Fruit fly (Drosophila melanogaster) whole organism, wandering third instar larva: ENCODE results near the gene CG2854.

Source experiments
- Abd-B ChIP-seq: fragments of >200 bp; optimal IDR thresholded peaks from 2 replicates; lab custom pipeline; 2017; ENCODE audit warnings: missing biosample characterization, missing genetic modification characterization
- CG32264 ChIP-seq: fragments of 200-800 bp; sonication (Bioruptor generic); optimal IDR thresholded peaks from 2 replicates; lab custom pipeline; 2016; ENCODE audit warnings: missing biosample characterization, missing genetic modification characterization
- CG9705 ChIP-seq: fragments of 200-800 bp; sonication (Bioruptor generic); optimal IDR thresholded peaks from 2 replicates; lab custom pipeline; 2018; ENCODE audit warnings: missing biosample characterization, mild to moderate bottlenecking, missing genetic modification characterization
- CrebA ChIP-seq: fragments of 200-800 bp; sonication (Bioruptor generic); optimal IDR thresholded peaks from 2 replicates; lab custom pipeline; 2016; ENCODE audit warnings: missing biosample characterization, mild to moderate bottlenecking, missing genetic modification characterization, borderline replicate concordance
- Dfd ChIP-seq: fragments of >200 bp; optimal IDR thresholded peaks from 2 replicates; lab custom pipeline; 2017; ENCODE audit warnings: missing biosample characterization, missing genetic modification characterization
- Dif ChIP-seq: fragments of 200-275, 200-300 bp; sonication (Bioruptor generic); optimal IDR thresholded peaks from 2 replicates; lab custom pipeline; 2018; ENCODE audit warnings: missing biosample characterization, missing genetic modification characterization; ENCODE audit not compliant: partially characterized antibody
- GATAd ChIP-seq: sonication (Bioruptor generic); optimal IDR thresholded peaks from 2 replicates; lab custom pipeline; 2016; ENCODE audit warnings: missing biosample characterization, missing genetic modification characterization
- HLH106 ChIP-seq: fragments of 200-800 bp; optimal IDR thresholded peaks from 3 replicates; lab custom pipeline; 2019; ENCODE audit warnings: missing biosample characterization, mild to moderate bottlenecking, missing genetic modification characterization, moderate library complexity
- Hnf4 ChIP-seq: fragments of 200-800 bp; sonication (Bioruptor generic); optimal IDR thresholded peaks from 2 replicates; lab custom pipeline; 2016; ENCODE audit warnings: missing biosample characterization, mild to moderate bottlenecking, missing genetic modification characterization
- Hr78 ChIP-seq: fragments of >200 bp; optimal IDR thresholded peaks from 2 replicates; lab custom pipeline; 2017; ENCODE audit warnings: missing biosample characterization, missing genetic modification characterization
- Hr83 ChIP-seq: fragments of 200-300 bp; sonication (Bioruptor generic); optimal IDR thresholded peaks from 2 replicates; lab custom pipeline; 2016; ENCODE audit warnings: missing biosample characterization, mild to moderate bottlenecking, missing genetic modification characterization, moderate library complexity; ENCODE audit not compliant: poor library complexity, severe bottlenecking
- Jra ChIP-seq: sonication (Bioruptor generic); optimal IDR thresholded peaks from 2 replicates; lab custom pipeline; 2016; ENCODE audit warnings: missing biosample characterization, missing genetic modification characterization
- Mio ChIP-seq: sonication (Bioruptor generic); optimal IDR thresholded peaks from 2 replicates; lab custom pipeline; 2016; ENCODE audit warnings: missing biosample characterization, missing genetic modification characterization
- Myc ChIP-seq: fragments of >200 bp; optimal IDR thresholded peaks from 2 replicates; lab custom pipeline; 2017
- N ChIP-seq: fragments of >200 bp; optimal IDR thresholded peaks from 2 replicates; lab custom pipeline; 2018; ENCODE audit warnings: missing biosample characterization, missing external identifiers, missing genetic modification characterization
- OdsH ChIP-seq: fragments of 200-800 bp; sonication (Bioruptor generic); optimal IDR thresholded peaks from 2 replicates; lab custom pipeline; 2016; ENCODE audit warnings: missing biosample characterization, mild to moderate bottlenecking, missing genetic modification characterization
- Rel ChIP-seq, 2 experiments: fragments of 200-800 bp; sonication (Bioruptor generic) in 1 of 2; optimal IDR thresholded peaks; 2 replicates in 1 of 2; 3 replicates in 1 of 2; lab custom pipeline; 2016 to 2019; ENCODE audit warnings: mild to moderate bottlenecking in 2 of 2, missing biosample characterization in 2 of 2, missing genetic modification characterization in 2 of 2, moderate library complexity in 1 of 2
- Sp1 ChIP-seq: fragments of 200-800 bp; sonication (Bioruptor generic); optimal IDR thresholded peaks from 3 replicates; lab custom pipeline; 2019; ENCODE audit warnings: missing biosample characterization, mild to moderate bottlenecking, missing genetic modification characterization, moderate library complexity
- Vsx2 ChIP-seq: fragments of 200-300, 225-300 bp; sonication (Bioruptor generic); optimal IDR thresholded peaks from 2 replicates; lab custom pipeline; 2018; ENCODE audit warnings: missing biosample characterization, missing genetic modification characterization; ENCODE audit not compliant: partially characterized antibody
- br ChIP-seq: fragments of 200-800 bp; sonication (Bioruptor generic); optimal IDR thresholded peaks from 2 replicates; lab custom pipeline; 2016; ENCODE audit warnings: missing biosample characterization, missing genetic modification characterization
- brk ChIP-seq: fragments of 200-800 bp; sonication (Bioruptor generic); optimal IDR thresholded peaks from 2 replicates; lab custom pipeline; 2016; ENCODE audit warnings: missing biosample characterization, mild to moderate bottlenecking, missing genetic modification characterization
- dl ChIP-seq, 2 experiments: fragments of 175-275, 200-275 bp in 1 of 2; fragments of 200-275 bp in 1 of 2; sonication (Bioruptor generic); optimal IDR thresholded peaks; lab custom pipeline; 2018; ENCODE audit warnings: mild to moderate bottlenecking in 2 of 2, missing biosample characterization in 2 of 2, missing genetic modification characterization in 2 of 2, moderate library complexity in 2 of 2; ENCODE audit not compliant: partially characterized antibody in 2 of 2, insufficient read depth in 1 of 2
- dmrt93B ChIP-seq: fragments of 200-800 bp; sonication (Bioruptor generic); optimal IDR thresholded peaks from 2 replicates; lab custom pipeline; 2018; ENCODE audit warnings: missing biosample characterization, mild to moderate bottlenecking, missing genetic modification characterization
- dsf ChIP-seq: sonication (Bioruptor generic); optimal IDR thresholded peaks from 2 replicates; lab custom pipeline; 2016; ENCODE audit warnings: missing biosample characterization, missing genetic modification characterization, borderline replicate concordance
- ey ChIP-seq: fragments of 200-800 bp; sonication (Bioruptor generic); optimal IDR thresholded peaks from 2 replicates; lab custom pipeline; 2016; ENCODE audit warnings: missing biosample characterization, missing genetic modification characterization
- foxo ChIP-seq, 2 experiments: fragments of 200-800 bp; sonication (Bioruptor generic); optimal IDR thresholded peaks; 2 replicates in 1 of 2; 3 replicates in 1 of 2; lab custom pipeline; 2016 to 2017; ENCODE audit warnings: missing biosample characterization in 2 of 2, missing genetic modification characterization in 2 of 2
- fru ChIP-seq: fragments of 200-800 bp; sonication (Bioruptor generic); optimal IDR thresholded peaks from 3 replicates; lab custom pipeline; 2016; ENCODE audit warnings: missing biosample characterization, mild to moderate bottlenecking, missing genetic modification characterization
- h ChIP-seq: fragments of 200-800 bp; sonication (Bioruptor generic); optimal IDR thresholded peaks from 3 replicates; lab custom pipeline; 2016; ENCODE audit warnings: missing biosample characterization, mild to moderate bottlenecking, missing genetic modification characterization
- jim ChIP-seq: fragments of 175-275, 200-325 bp; sonication (Bioruptor generic); optimal IDR thresholded peaks from 2 replicates; lab custom pipeline; 2016; ENCODE audit warnings: missing biosample characterization, mild to moderate bottlenecking, missing genetic modification characterization
- lola ChIP-seq: fragments of >200 bp; optimal IDR thresholded peaks from 2 replicates; lab custom pipeline; 2017; ENCODE audit warnings: missing biosample characterization, missing genetic modification characterization
- pan ChIP-seq: fragments of >200 bp; optimal IDR thresholded peaks from 2 replicates; lab custom pipeline; 2017
- psq ChIP-seq: fragments of 200-800 bp; sonication (Bioruptor generic); optimal IDR thresholded peaks from 3 replicates; lab custom pipeline; 2017; ENCODE audit warnings: missing biosample characterization, mild to moderate bottlenecking, missing genetic modification characterization, moderate library complexity
- rgr ChIP-seq: fragments of 200-800 bp; sonication (Bioruptor generic); optimal IDR thresholded peaks from 3 replicates; lab custom pipeline; 2016; ENCODE audit warnings: missing biosample characterization, mild to moderate bottlenecking, missing genetic modification characterization
- sage ChIP-seq: fragments of 200-800 bp; sonication (Bioruptor generic); optimal IDR thresholded peaks from 2 replicates; lab custom pipeline; 2016; ENCODE audit warnings: missing biosample characterization, mild to moderate bottlenecking, missing genetic modification characterization
- sv ChIP-seq: fragments of 200-800 bp; sonication (Bioruptor generic); optimal IDR thresholded peaks from 3 replicates; lab custom pipeline; 2016; ENCODE audit warnings: missing biosample characterization, missing genetic modification characterization
- tai ChIP-seq: sonication (Bioruptor generic); optimal IDR thresholded peaks from 2 replicates; lab custom pipeline; 2016; ENCODE audit warnings: missing biosample characterization, missing genetic modification characterization
- usp ChIP-seq: fragments of >200 bp; optimal IDR thresholded peaks from 2 replicates; lab custom pipeline; 2017; ENCODE audit warnings: missing biosample characterization, missing genetic modification characterization
- woc ChIP-seq: sonication (Bioruptor generic); optimal IDR thresholded peaks from 2 replicates; lab custom pipeline; 2016; ENCODE audit warnings: missing biosample characterization, mild to moderate bottlenecking, missing genetic modification characterization

Gene CG2854

DNA sequence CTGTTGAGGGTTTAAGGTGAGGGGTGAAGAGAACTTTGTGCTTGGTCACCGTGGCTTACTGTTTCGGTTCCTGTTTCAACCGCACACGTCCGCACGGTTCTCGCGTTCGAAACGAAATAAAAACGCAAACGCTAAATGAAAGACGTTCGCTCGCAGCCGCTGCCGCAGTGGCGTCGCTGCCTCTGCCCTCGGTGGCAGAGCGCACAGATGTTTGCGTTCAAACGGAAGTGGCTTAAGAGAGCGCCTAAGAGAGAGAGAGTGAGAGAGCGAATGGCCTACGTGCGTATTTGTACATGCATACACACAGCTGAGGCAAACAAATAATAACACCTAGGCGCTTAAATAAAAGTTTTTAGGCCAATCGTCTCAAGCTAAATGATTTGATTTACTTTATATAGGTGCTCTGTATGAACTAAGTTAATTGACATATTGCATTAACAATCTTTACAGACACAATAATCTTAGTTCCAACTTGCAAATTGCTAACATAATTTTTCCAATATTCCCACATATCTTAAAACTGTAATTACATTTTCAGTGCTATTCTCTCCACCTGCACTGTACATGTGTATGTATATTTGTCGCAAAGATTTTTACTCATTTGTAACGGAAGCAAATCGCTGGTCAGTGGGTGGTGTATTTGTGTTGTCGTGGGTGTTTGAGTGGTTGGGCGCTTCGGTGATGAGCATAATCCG lies 33.5 kb upstream of the CG2854 start, which contains the start of gene CG2865 (continued):
- TF ChIP-seq dl (GFP tag; optimal IDR thresholded peaks at IDR 0.05; lab: Kevin White, UChicago; ENCODE audit: insufficient read depth in 1 of 2, partially characterized antibody in 2 of 2) (peak; percentile 67 to 85), Dfd (GFP tag; lab: Kevin White, UChicago) (no peak), psq (GFP tag; lab: Kevin White, UChicago) (peak; percentile 87), Mio (GFP tag; lab: Kevin White, UChicago) (peak; percentile 25), rgr (peak; percentile 93), CG32264 (peak; percentile 84), tai (GFP tag; lab: Kevin White, UChicago) (peak; percentile 81), Hr78 (GFP tag; lab: Kevin White, UChicago) (no peak), brk (GFP tag; lab: Kevin White, UChicago) (peak; percentile 68), lola (GFP tag; lab: Kevin White, UChicago) (no peak), jim (GFP tag; lab: Kevin White, UChicago) (no peak), CG9705 (GFP tag; lab: Kevin White, UChicago) (peak; percentile 97), usp (GFP tag; lab: Kevin White, UChicago) (no peak)

DNA sequence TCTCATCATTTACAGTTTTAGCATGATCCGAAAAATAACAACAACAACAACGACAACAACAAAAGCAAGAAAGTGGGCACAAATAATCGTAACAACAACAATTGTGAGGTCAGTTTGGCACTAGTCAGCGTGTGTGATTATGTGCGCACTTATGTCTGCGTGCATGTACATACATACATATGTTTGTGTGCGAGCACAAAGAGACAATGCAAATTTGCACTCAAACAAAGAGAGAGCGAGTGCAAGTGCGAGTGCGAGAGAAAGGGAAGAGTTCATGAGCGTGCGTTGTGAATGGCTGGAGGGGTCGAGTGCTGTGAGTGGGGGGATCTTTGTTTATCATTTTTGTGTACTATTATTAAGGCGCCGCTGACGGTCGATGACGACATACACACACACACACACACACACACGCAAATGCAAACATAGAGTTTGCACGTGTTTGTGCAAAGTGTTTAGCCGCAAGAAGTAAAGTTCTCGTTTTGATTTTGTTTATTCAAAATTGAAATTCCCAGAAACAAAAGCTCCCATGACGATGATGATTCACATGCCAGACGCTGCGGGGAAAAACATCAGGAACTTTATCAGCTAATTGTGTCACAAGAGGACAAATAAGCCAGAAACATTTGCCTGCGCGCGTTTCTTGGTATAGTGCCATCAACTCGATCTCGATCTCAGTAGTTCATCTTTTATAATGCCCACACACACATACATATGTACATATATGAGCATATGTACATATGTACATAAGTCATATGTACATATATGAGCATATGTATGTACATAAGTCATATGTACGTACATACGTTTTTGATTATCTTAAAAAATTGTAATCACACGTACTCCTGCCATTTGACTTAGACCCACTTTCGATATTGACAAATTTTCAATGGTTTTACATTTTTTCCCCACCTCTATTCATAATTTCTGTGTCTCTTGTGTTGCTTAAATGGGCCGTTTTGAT lies 32.2 kb upstream of the CG2854 start:
- peak; percentile 38 for TF ChIP-seq HLH106
- peak; percentile 24 for TF ChIP-seq woc (GFP tag; lab: Kevin White, UChicago)
- TF ChIP-seq psq (GFP tag; lab: Kevin White, UChicago), result peak; percentile 37
- TF ChIP-seq usp (GFP tag; lab: Kevin White, UChicago), result no peak
- TF ChIP-seq br (GFP tag; lab: Kevin White, UChicago), result peak; percentile 56
- TF ChIP-seq rgr, result peak; percentile 56
- TF ChIP-seq sv (GFP tag; lab: Kevin White, UChicago), result no peak
- no peak for TF ChIP-seq GATAd (GFP tag; lab: Kevin White, UChicago)
- no peak for TF ChIP-seq jim (GFP tag; lab: Kevin White, UChicago)
- TF ChIP-seq tai (GFP tag; lab: Kevin White, UChicago), result no peak
- TF ChIP-seq Hr78 (GFP tag; lab: Kevin White, UChicago), result no peak
- no peak for TF ChIP-seq Sp1 (GFP tag; lab: Kevin White, UChicago)
- no peak for TF ChIP-seq Vsx2 (GFP tag; lab: Kevin White, UChicago)
- TF ChIP-seq CG9705 (GFP tag; lab: Kevin White, UChicago), result no peak
- peak; percentile 23 for TF ChIP-seq dmrt93B (GFP tag; lab: Kevin White, UChicago)
- peak in 1 of 2 experiments; percentile 81 for TF ChIP-seq dl (GFP tag; optimal IDR thresholded peaks at IDR 0.05; lab: Kevin White, UChicago; ENCODE audit: insufficient read depth in 1 of 2, partially characterized antibody in 2 of 2)
- peak; percentile 62 for TF ChIP-seq Dif (GFP tag; lab: Kevin White, UChicago)
- TF ChIP-seq foxo (GFP tag; optimal IDR thresholded peaks at IDR 0.05; lab: Kevin White, UChicago), result peak in 1 of 2 experiments; percentile 82
- no peak for TF ChIP-seq CrebA (GFP tag; lab: Kevin White, UChicago)
- TF ChIP-seq Rel (GFP tag; optimal IDR thresholded peaks at IDR 0.05; lab: Kevin White, UChicago), result no peak
- TF ChIP-seq Rel (tag; optimal IDR thresholded peaks at IDR 0.05; lab: Kevin White, UChicago), result peak; percentile 97
- TF ChIP-seq Hr83 (GFP tag; lab: Kevin White, UChicago), result peak; percentile 56
- TF ChIP-seq sage (GFP tag; lab: Kevin White, UChicago), result no peak
- peak; percentile 58 for TF ChIP-seq ey (GFP tag; lab: Kevin White, UChicago)
- no peak for TF ChIP-seq CG32264
- no peak for TF ChIP-seq Mio (GFP tag; lab: Kevin White, UChicago)
- no peak for TF ChIP-seq Jra (GFP tag; lab: Kevin White, UChicago)
- peak; percentile 30 for TF ChIP-seq Hnf4 (GFP tag; lab: Kevin White, UChicago)
- no peak for TF ChIP-seq pan
- TF ChIP-seq Abd-B (GFP tag; lab: Kevin White, UChicago), result no peak
- peak; percentile 75 for TF ChIP-seq fru (GFP tag; lab: Kevin White, UChicago)
- peak; percentile 20 for TF ChIP-seq OdsH (GFP tag; lab: Kevin White, UChicago)
- TF ChIP-seq Myc, result no peak
- no peak for TF ChIP-seq lola (GFP tag; lab: Kevin White, UChicago)
- peak; percentile 54 for TF ChIP-seq Dfd (GFP tag; lab: Kevin White, UChicago)
- TF ChIP-seq h (GFP tag; lab: Kevin White, UChicago), result peak; percentile 72
- no peak for TF ChIP-seq brk (GFP tag; lab: Kevin White, UChicago)
- no peak for TF ChIP-seq N (GFP tag; lab: Kevin White, UChicago)
- TF ChIP-seq dsf (GFP tag; lab: Kevin White, UChicago), result no peak
